Fruit fly (Drosophila melanogaster) whole organism, embryonic: Measurements from ENCODE around the gene CG11596.

Experiments
- ATbp ChIP-seq: fragments of 200-800 bp; sonication (Bioruptor generic); optimal IDR thresholded peaks from 2 replicates; lab custom pipeline; 2017; ENCODE audit warnings: missing biosample characterization, mild to moderate bottlenecking, missing genetic modification characterization, missing genetic modification reagents
- Atf6 ChIP-seq: fragments of 200-800 bp; sonication (Bioruptor generic); IDR thresholded peaks from 2 replicates; pipeline ENCODE4 v1.3.6; 2022; ENCODE audit warnings: missing biosample characterization, missing genetic modification characterization
- B-H2 ChIP-seq: fragments of 200-800 bp; sonication (Bioruptor generic); optimal IDR thresholded peaks from 2 replicates; lab custom pipeline; 2018; ENCODE audit warnings: missing biosample characterization, mild to moderate bottlenecking, missing genetic modification characterization
- CG10209 ChIP-seq: fragments of 200-800 bp; sonication (Bioruptor generic); optimal IDR thresholded peaks from 3 replicates; lab custom pipeline; 2017; ENCODE audit warnings: missing biosample characterization, mild to moderate bottlenecking, missing genetic modification characterization, missing genetic modification reagents
- CG10274 ChIP-seq: fragments of 200-800 bp; sonication (Bioruptor generic); optimal IDR thresholded peaks from 3 replicates; lab custom pipeline; 2017; ENCODE audit warnings: missing biosample characterization, mild to moderate bottlenecking, missing genetic modification characterization
- CG10321 ChIP-seq: fragments of 200-800 bp; sonication (Bioruptor generic); IDR thresholded peaks from 2 replicates; pipeline ENCODE4 v1.3.6; 2022; ENCODE audit warnings: missing biosample characterization, missing genetic modification characterization
- CG12071 ChIP-seq: fragments of 200-800 bp; sonication (Bioruptor generic); optimal IDR thresholded peaks from 3 replicates; lab custom pipeline; 2018; ENCODE audit warnings: missing biosample characterization, mild to moderate bottlenecking, missing genetic modification characterization
- CG16779 ChIP-seq: fragments of 200-800 bp; sonication (Bioruptor generic); IDR thresholded peaks from 2 replicates; pipeline ENCODE4 v1.3.6; 2022; ENCODE audit warnings: missing biosample characterization, missing genetic modification characterization
- CG16863 ChIP-seq: fragments of 200-800 bp; sonication (Bioruptor generic); optimal IDR thresholded peaks from 3 replicates; lab custom pipeline; 2016; ENCODE audit warnings: missing biosample characterization, missing genetic modification characterization
- CG17612 ChIP-seq: fragments of 200-800 bp; sonication (Bioruptor generic); IDR thresholded peaks from 2 replicates; pipeline ENCODE4 v1.3.6; 2022; ENCODE audit warnings: missing biosample characterization, missing genetic modification characterization
- CG18619 ChIP-seq: fragments of 200-800 bp; sonication (Bioruptor generic); optimal IDR thresholded peaks from 3 replicates; lab custom pipeline; 2017; ENCODE audit warnings: missing biosample characterization, mild to moderate bottlenecking, missing genetic modification characterization
- CG31365 ChIP-seq: fragments of 200-800 bp; sonication (Bioruptor generic); optimal IDR thresholded peaks from 2 replicates; lab custom pipeline; 2018; ENCODE audit warnings: missing biosample characterization, mild to moderate bottlenecking, missing genetic modification characterization
- CG31388 ChIP-seq: fragments of 200-800 bp; sonication (Bioruptor generic); optimal IDR thresholded peaks from 2 replicates; lab custom pipeline; 2016; ENCODE audit warnings: missing biosample characterization, missing genetic modification characterization
- CG32767 ChIP-seq: fragments of 200-800 bp; sonication (Bioruptor generic); IDR thresholded peaks from 2 replicates; pipeline ENCODE4 v1.3.6; 2022; ENCODE audit warnings: missing biosample characterization, missing genetic modification characterization
- CG3407 ChIP-seq: fragments of 200-800 bp; sonication (Bioruptor generic); optimal IDR thresholded peaks from 2 replicates; lab custom pipeline; 2018; ENCODE audit warnings: missing biosample characterization, mild to moderate bottlenecking, missing genetic modification characterization
- CG34422 ChIP-seq: fragments of 200-800 bp; sonication (Bioruptor generic); IDR thresholded peaks from 3 replicates; pipeline ENCODE4 v1.3.6; 2022; ENCODE audit warnings: missing biosample characterization, missing genetic modification characterization
- CG43689 ChIP-seq: fragments of 200-800 bp; sonication (Bioruptor generic); IDR thresholded peaks from 2 replicates; pipeline ENCODE4 v1.3.6; 2022; ENCODE audit warnings: missing biosample characterization, missing genetic modification characterization
- CG8089 ChIP-seq: fragments of 200-800 bp; sonication (Bioruptor generic); optimal IDR thresholded peaks from 3 replicates; lab custom pipeline; 2016; ENCODE audit warnings: missing biosample characterization, missing genetic modification characterization
- CG9727 ChIP-seq: fragments of 200-800 bp; sonication (Bioruptor generic); optimal IDR thresholded peaks from 3 replicates; lab custom pipeline; 2017; ENCODE audit warnings: missing biosample characterization, mild to moderate bottlenecking, missing genetic modification characterization
- CoRest ChIP-seq: fragments of 200-800 bp; sonication (Bioruptor generic); optimal IDR thresholded peaks from 3 replicates; lab custom pipeline; 2018; ENCODE audit warnings: missing biosample characterization, mild to moderate bottlenecking, missing genetic modification characterization, moderate library complexity
- GATAe ChIP-seq: fragments of 200-800 bp; sonication (Bioruptor generic); conservative IDR thresholded peaks from 2 replicates; pipeline ENCODE4 v1.3.6; 2022; ENCODE audit warnings: missing biosample characterization, missing genetic modification characterization
- Hmx ChIP-seq: fragments of 200-800 bp; sonication (Bioruptor generic); optimal IDR thresholded peaks from 2 replicates; lab custom pipeline; 2016; ENCODE audit warnings: missing biosample characterization, missing genetic modification characterization
- Hsf ChIP-seq: fragments of 200-800 bp; sonication (Bioruptor generic); optimal IDR thresholded peaks from 3 replicates; lab custom pipeline; 2016; ENCODE audit warnings: missing biosample characterization, missing genetic modification characterization
- Meics ChIP-seq: fragments of 200-800 bp; sonication (Bioruptor generic); optimal IDR thresholded peaks from 2 replicates; lab custom pipeline; 2017; ENCODE audit warnings: missing biosample characterization, mild to moderate bottlenecking, missing genetic modification characterization
- Oaz ChIP-seq: fragments of 200-800 bp; sonication (Bioruptor generic); IDR thresholded peaks from 2 replicates; pipeline ENCODE4 v1.3.6; 2022; ENCODE audit warnings: missing biosample characterization, missing genetic modification characterization
- Sox100B ChIP-seq: fragments of 200-800 bp; sonication (Bioruptor generic); optimal IDR thresholded peaks from 3 replicates; lab custom pipeline; 2018; ENCODE audit warnings: missing biosample characterization, mild to moderate bottlenecking, missing genetic modification characterization
- Ssrp ChIP-seq: fragments of 200-800 bp; sonication (Bioruptor generic); optimal IDR thresholded peaks from 2 replicates; lab custom pipeline; 2018; ENCODE audit warnings: missing biosample characterization, mild to moderate bottlenecking, missing genetic modification characterization, moderate library complexity
- ase ChIP-seq: fragments of 200-800 bp; sonication (Bioruptor generic); IDR thresholded peaks from 3 replicates; pipeline ENCODE4 v1.3.6; 2022; ENCODE audit warnings: missing biosample characterization, missing genetic modification characterization
- ato ChIP-seq: fragments of 200-800 bp; sonication (Bioruptor generic); IDR thresholded peaks from 2 replicates; pipeline ENCODE4 v1.3.6; 2022; ENCODE audit warnings: missing biosample characterization, missing genetic modification characterization; ENCODE audit not compliant: partially characterized antibody
- az2 ChIP-seq: fragments of 200-800 bp; sonication (Bioruptor generic); optimal IDR thresholded peaks from 3 replicates; lab custom pipeline; 2016; ENCODE audit warnings: missing biosample characterization, missing genetic modification characterization
- bbx ChIP-seq: fragments of 200-800 bp; sonication (Bioruptor generic); IDR thresholded peaks from 2 replicates; pipeline ENCODE4 v1.3.6; 2022; ENCODE audit warnings: missing biosample characterization, missing genetic modification characterization; ENCODE audit not compliant: partially characterized antibody
- br ChIP-seq: fragments of >200 bp; optimal IDR thresholded peaks from 2 replicates; lab custom pipeline; 2017
- chif ChIP-seq, 2 experiments: fragments of 200-800 bp; sonication (Bioruptor generic); optimal IDR thresholded peaks; 3 replicates each; lab custom pipeline; 2016; ENCODE audit warnings: missing biosample characterization in 2 of 2, missing genetic modification characterization in 2 of 2
- dan ChIP-seq: fragments of 200-800 bp; sonication (Bioruptor generic); IDR thresholded peaks from 2 replicates; pipeline ENCODE4 v1.3.6; 2022; ENCODE audit warnings: missing biosample characterization, missing genetic modification characterization
- dmrt99B ChIP-seq: fragments of 200-800 bp; sonication (Bioruptor generic); optimal IDR thresholded peaks from 2 replicates; lab custom pipeline; 2018; ENCODE audit warnings: missing biosample characterization, mild to moderate bottlenecking, missing genetic modification characterization, moderate library complexity
- eve ChIP-seq, 2 experiments: fragments of >200 bp; optimal IDR thresholded peaks; 2 replicates each; lab custom pipeline; 2017; ENCODE audit warnings: missing biosample characterization in 2 of 2, missing genetic modification characterization in 2 of 2
- gfzf ChIP-seq: fragments of 200-800 bp; sonication (Bioruptor generic); optimal IDR thresholded peaks from 2 replicates; lab custom pipeline; 2016; ENCODE audit warnings: missing biosample characterization, mild to moderate bottlenecking, missing genetic modification characterization, moderate library complexity
- gt ChIP-seq: fragments of 200-800 bp; sonication (Bioruptor generic); IDR thresholded peaks from 2 replicates; pipeline ENCODE4 v1.3.6; 2022; ENCODE audit warnings: missing biosample characterization, missing genetic modification characterization
- hth ChIP-seq: fragments of >200 bp; optimal IDR thresholded peaks from 2 replicates; lab custom pipeline; 2017; ENCODE audit warnings: inconsistent platforms
- knrl ChIP-seq: fragments of 200-800 bp; sonication (Bioruptor generic); IDR thresholded peaks from 3 replicates; pipeline ENCODE4 v1.3.6; 2022; ENCODE audit warnings: missing biosample characterization, missing genetic modification characterization; ENCODE audit not compliant: partially characterized antibody
- lilli ChIP-seq: fragments of 200-800 bp; sonication (Bioruptor generic); optimal IDR thresholded peaks from 3 replicates; lab custom pipeline; 2016; ENCODE audit warnings: missing biosample characterization, missing genetic modification characterization
- maf-S ChIP-seq: fragments of 200-800 bp; sonication (Bioruptor generic); optimal IDR thresholded peaks from 2 replicates; lab custom pipeline; 2016; ENCODE audit warnings: missing biosample characterization, missing genetic modification characterization
- onecut ChIP-seq: fragments of 200-800 bp; sonication (Bioruptor generic); IDR thresholded peaks from 2 replicates; pipeline ENCODE4 v1.3.6; 2022; ENCODE audit warnings: missing biosample characterization, missing genetic modification characterization
- org-1 ChIP-seq: fragments of 200-800 bp; sonication (Bioruptor generic); optimal IDR thresholded peaks from 2 replicates; lab custom pipeline; 2017; ENCODE audit warnings: missing biosample characterization, missing genetic modification characterization
- p53 ChIP-seq: fragments of 200-800 bp; sonication (Bioruptor generic); optimal IDR thresholded peaks from 2 replicates; lab custom pipeline; 2016; ENCODE audit warnings: missing biosample characterization, missing genetic modification characterization
- scrt ChIP-seq: fragments of 200-800 bp; sonication (Bioruptor generic); optimal IDR thresholded peaks from 2 replicates; lab custom pipeline; 2018; ENCODE audit warnings: missing biosample characterization, mild to moderate bottlenecking, missing genetic modification characterization, moderate library complexity
- sob ChIP-seq: fragments of 200-800 bp; sonication (Bioruptor generic); IDR thresholded peaks from 2 replicates; pipeline ENCODE4 v1.3.6; 2022; ENCODE audit warnings: missing biosample characterization, missing genetic modification characterization
- tap ChIP-seq: fragments of 200-800 bp; optimal IDR thresholded peaks from 3 replicates; lab custom pipeline; 2019; ENCODE audit warnings: missing biosample characterization, mild to moderate bottlenecking, missing genetic modification characterization, moderate library complexity
- usp ChIP-seq: fragments of >200 bp; optimal IDR thresholded peaks from 2 replicates; lab custom pipeline; 2017; ENCODE audit warnings: missing biosample characterization, missing genetic modification characterization
- vfl ChIP-seq: fragments of 200-800 bp; sonication (Bioruptor generic); optimal IDR thresholded peaks from 2 replicates; lab custom pipeline; 2016; ENCODE audit warnings: missing biosample characterization, missing genetic modification characterization
- yki ChIP-seq: fragments of >200 bp; optimal IDR thresholded peaks from 3 replicates; lab custom pipeline; 2018

Gene CG11596

DNA sequence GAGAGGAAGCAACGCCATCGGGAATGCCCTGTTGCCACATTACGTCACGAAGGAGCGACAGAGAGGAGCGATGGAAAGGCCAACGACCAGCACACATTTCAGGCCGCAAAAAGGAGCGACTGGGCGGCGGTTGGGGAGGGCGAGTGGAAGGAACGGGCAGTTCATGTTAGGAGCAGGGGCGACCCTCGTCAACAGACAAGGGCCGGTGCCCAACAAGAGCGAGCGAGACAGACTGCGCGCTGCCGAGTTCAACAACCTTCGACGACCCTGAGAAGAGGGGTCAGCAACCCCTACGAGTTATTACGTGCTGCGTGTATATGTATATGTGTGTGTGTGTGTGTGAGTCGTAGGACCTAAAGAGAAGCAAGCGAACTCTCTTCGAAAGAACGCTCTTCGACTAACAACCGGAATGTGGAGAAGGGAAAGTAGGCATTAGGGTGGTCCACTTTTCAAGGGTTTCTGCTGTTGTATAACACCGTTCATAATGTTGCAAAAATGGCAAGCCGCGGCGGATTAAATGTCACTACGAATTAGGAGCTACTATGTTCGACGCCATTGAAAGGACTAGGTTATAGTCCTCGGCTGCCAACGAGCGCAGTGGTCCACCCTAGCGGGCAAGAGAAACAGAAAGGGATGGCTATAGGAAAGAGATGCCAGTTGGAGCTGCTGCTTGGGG, 24.0 kb downstream of the CG11596 start (continued):
- TF ChIP-seq CG12071 (GFP tag; lab: Kevin White, UChicago) (peak; percentile 98), B-H2 (peak; percentile 88), Ssrp (tag; lab: Kevin White, UChicago) (peak; percentile 92), lilli (peak; percentile 96), CG9727 (peak; percentile 94), CG31365 (tag; lab: Kevin White, UChicago) (peak; percentile 90), az2 (GFP tag; lab: Kevin White, UChicago) (peak; percentile 96), org-1 (GFP tag; lab: Kevin White, UChicago) (peak; percentile 96), usp (GFP tag; lab: Kevin White, UChicago) (peak; percentile 9), Meics (GFP tag; lab: Kevin White, UChicago) (peak; percentile 95), CG16779 (GFP tag; lab: Robert Waterston, UW) (peak; percentile 86), gfzf (GFP tag; lab: Kevin White, UChicago) (no peak), ato (no peak)

DNA sequence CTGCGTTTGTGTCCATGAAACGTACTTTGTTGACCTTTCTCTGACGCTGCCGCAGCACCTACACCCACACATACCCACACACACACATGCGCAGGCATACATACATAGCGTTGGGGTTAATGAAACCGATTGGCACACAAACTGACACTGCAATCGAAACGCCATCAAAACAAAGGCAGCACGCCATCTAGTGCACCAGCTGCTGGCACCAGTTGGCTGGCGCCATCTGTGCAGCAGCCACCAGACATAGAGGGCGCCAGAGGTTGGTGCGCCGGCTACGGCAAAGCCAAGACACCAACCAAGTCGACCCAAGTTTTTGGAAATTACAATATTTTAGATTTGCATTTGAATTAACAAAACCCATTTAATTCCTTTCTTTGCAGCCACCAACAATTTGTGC, 25.4 kb downstream of the CG11596 start:
- TF ChIP-seq CG10321 (GFP tag; lab: Robert Waterston, UW) (no peak), CG17612 (GFP tag; lab: Robert Waterston, UW) (no peak; the same call in 1 of the 2 replicates), yki (lab: Kevin White, UChicago) (peak; percentile 51), CG8089 (GFP tag; lab: Kevin White, UChicago) (peak; percentile 72), vfl (GFP tag; lab: Kevin White, UChicago) (no peak), onecut (GFP tag; lab: Robert Waterston, UW) (peak; percentile 73), eve (GFP tag; optimal IDR thresholded peaks at IDR 0.05; lab: Kevin White, UChicago) (no peak), dmrt99B (tag; lab: Kevin White, UChicago) (no peak), Oaz (GFP tag; lab: Robert Waterston, UW) (no peak), CG16863 (GFP tag; lab: Kevin White, UChicago) (peak; percentile 52), Hmx (GFP tag; lab: Kevin White, UChicago) (no peak), CoRest (tag; lab: Kevin White, UChicago) (peak; percentile 57), br (lab: Kevin White, UChicago) (no peak), CG10209 (GFP tag; lab: Kevin White, UChicago) (peak; percentile 50), Hsf (GFP tag; lab: Kevin White, UChicago) (peak; percentile 78), gt (GFP tag; lab: Robert Waterston, UW) (peak; percentile 39; the same call in 1 of the 2 replicates), CG10274 (GFP tag; lab: Kevin White, UChicago) (peak; percentile 28), scrt (GFP tag; lab: Kevin White, UChicago) (no peak), Sox100B (GFP tag; lab: Kevin White, UChicago) (no peak), sob (GFP tag; lab: Robert Waterston, UW) (peak; percentile 82), maf-S (GFP tag; lab: Kevin White, UChicago) (peak; percentile 64), CG18619 (GFP tag; lab: Kevin White, UChicago) (peak; percentile 31), chif (GFP tag; optimal IDR thresholded peaks at IDR 0.05; lab: Kevin White, UChicago) (peak; percentile 67 to 81), CG3407 (GFP tag; lab: Kevin White, UChicago) (no peak), dan (GFP tag; lab: Robert Waterston, UW) (0 out of 2 replicates have a peak, but pooled peaks have one; percentile 31), GATAe (GFP tag; lab: Robert Waterston, UW) (no peak), CG32767 (GFP tag; lab: Robert Waterston, UW) (no peak), p53 (GFP tag; lab: Kevin White, UChicago) (peak; percentile 87), bbx (peak; percentile 53), ase (GFP tag; lab: Robert Waterston, UW) (peak; percentile 71; the same call in 2 of the 3 replicates), CG31388 (GFP tag; lab: Kevin White, UChicago) (peak; percentile 43), CG43689 (GFP tag; lab: Robert Waterston, UW) (no peak), Atf6 (GFP tag; lab: Robert Waterston, UW) (no peak), Meics (GFP tag; lab: Kevin White, UChicago) (peak; percentile 54), tap (tag; lab: Kevin White, UChicago) (no peak), ATbp (no peak), CG34422 (GFP tag; lab: Robert Waterston, UW) (peak; percentile 77), knrl (GFP tag; lab: Robert Waterston, UW) (peak; percentile 39; the same call in 1 of the 3 replicates), hth (lab: Kevin White, UChicago) (no peak)
